Worm (Caenorhabditis elegans) whole organism, late embryonic: ENCODE data around the gene glb-31.

Experiments
- C38D4.7 ChIP-seq: fragments of 200-800 bp; sonication (Bioruptor generic); optimal IDR thresholded peaks from 2 replicates; lab custom pipeline; 2018; ENCODE audit warnings: mild to moderate bottlenecking, missing genetic modification characterization, moderate library complexity, missing compliant biosample characterization
- F13H6.1 ChIP-seq: sonication (generic microtip); optimal IDR thresholded peaks from 2 replicates; lab custom pipeline; 2016; ENCODE audit warnings: missing genetic modification characterization, missing compliant biosample characterization
- K02D7.2 ChIP-seq: sonication (generic microtip); optimal IDR thresholded peaks from 2 replicates; lab custom pipeline; 2017; ENCODE audit warnings: mild to moderate bottlenecking, missing genetic modification characterization, missing compliant biosample characterization
- K09A11.1 ChIP-seq: sonication (generic microtip); optimal IDR thresholded peaks from 2 replicates; lab custom pipeline; 2017; ENCODE audit warnings: antibody characterized with exemption, mild to moderate bottlenecking, missing genetic modification characterization, missing compliant biosample characterization; ENCODE audit not compliant: insufficient read depth
- T23F11.4 ChIP-seq: fragments of 200-800 bp; sonication (Bioruptor generic); optimal IDR thresholded peaks from 2 replicates; lab custom pipeline; 2018; ENCODE audit warnings: mild to moderate bottlenecking, missing genetic modification characterization, missing compliant biosample characterization
- Y22D7AL.16 ChIP-seq: sonication (generic microtip); optimal IDR thresholded peaks from 2 replicates; lab custom pipeline; 2016; ENCODE audit warnings: missing genetic modification characterization, missing compliant biosample characterization
- ahr-1 ChIP-seq: sonication (generic microtip); optimal IDR thresholded peaks from 2 replicates; lab custom pipeline; 2016; ENCODE audit warnings: missing genetic modification characterization, missing compliant biosample characterization
- ama-1 ChIP-seq: fragments of 150-350 bp; optimal IDR thresholded peaks from 2 replicates; lab custom pipeline; 2014
- ceh-14 ChIP-seq: sonication (generic microtip); optimal IDR thresholded peaks from 2 replicates; lab custom pipeline; 2016; ENCODE audit warnings: missing genotype, missing genetic modification characterization, missing compliant biosample characterization
- ceh-18 ChIP-seq: sonication (generic microtip); optimal IDR thresholded peaks from 2 replicates; lab custom pipeline; 2016; ENCODE audit warnings: missing genetic modification characterization, missing compliant biosample characterization
- ceh-19 ChIP-seq: fragments of 200-800 bp; sonication (Bioruptor generic); optimal IDR thresholded peaks from 2 replicates; lab custom pipeline; 2018; ENCODE audit warnings: mild to moderate bottlenecking, missing genetic modification characterization, missing compliant biosample characterization
- ceh-2 ChIP-seq: sonication (generic microtip); optimal IDR thresholded peaks from 2 replicates; lab custom pipeline; 2016; ENCODE audit warnings: missing genotype, missing genetic modification characterization, missing compliant biosample characterization
- ceh-22 ChIP-seq: sonication (generic microtip); optimal IDR thresholded peaks from 2 replicates; lab custom pipeline; 2017; ENCODE audit warnings: missing biosample characterization, missing genetic modification characterization
- ceh-24 ChIP-seq: sonication (generic microtip); optimal IDR thresholded peaks from 2 replicates; lab custom pipeline; 2016; ENCODE audit warnings: mild to moderate bottlenecking, missing genetic modification characterization, missing compliant biosample characterization
- ceh-31 ChIP-seq: sonication (generic microtip); optimal IDR thresholded peaks from 2 replicates; lab custom pipeline; 2016; ENCODE audit warnings: missing genetic modification characterization, missing compliant biosample characterization
- ceh-34 ChIP-seq: sonication (generic microtip); optimal IDR thresholded peaks from 2 replicates; lab custom pipeline; 2016; ENCODE audit warnings: mild to moderate bottlenecking, missing genetic modification characterization, missing compliant biosample characterization
- ceh-45 ChIP-seq: fragments of 200-800 bp; sonication (Bioruptor generic); IDR thresholded peaks from 2 replicates; pipeline ENCODE4 v1.3.6; 2022; ENCODE audit warnings: missing genetic modification reagents, missing genetic modification characterization, missing compliant biosample characterization
- ceh-6 ChIP-seq: fragments of 200-800 bp; sonication (Bioruptor generic); optimal IDR thresholded peaks from 2 replicates; lab custom pipeline; 2018; ENCODE audit warnings: mild to moderate bottlenecking, missing genetic modification characterization, missing compliant biosample characterization
- ceh-9 ChIP-seq: sonication (generic microtip); optimal IDR thresholded peaks from 2 replicates; lab custom pipeline; 2016; ENCODE audit warnings: mild to moderate bottlenecking, missing genetic modification characterization, inconsistent platforms, missing compliant biosample characterization
- dmd-4 ChIP-seq: sonication (generic microtip); optimal IDR thresholded peaks from 2 replicates; lab custom pipeline; 2016; ENCODE audit warnings: borderline replicate concordance, missing genetic modification characterization, missing compliant biosample characterization
- dve-1 ChIP-seq: sonication (generic microtip); optimal IDR thresholded peaks from 2 replicates; lab custom pipeline; 2017; ENCODE audit warnings: antibody characterized with exemption, mild to moderate bottlenecking, missing genetic modification characterization, missing compliant biosample characterization
- elt-2 ChIP-seq: sonication (generic microtip); optimal IDR thresholded peaks from 2 replicates; lab custom pipeline; 2016; ENCODE audit warnings: missing genetic modification reagents, missing genetic modification characterization, missing compliant biosample characterization
- elt-4 ChIP-seq: sonication (generic microtip); optimal IDR thresholded peaks from 2 replicates; lab custom pipeline; 2016; ENCODE audit warnings: missing genetic modification characterization, missing compliant biosample characterization
- ets-4 ChIP-seq: sonication (generic microtip); optimal IDR thresholded peaks from 2 replicates; lab custom pipeline; 2016; ENCODE audit warnings: missing genetic modification characterization, missing compliant biosample characterization
- fax-1 ChIP-seq: sonication (generic microtip); optimal IDR thresholded peaks from 2 replicates; lab custom pipeline; 2016; ENCODE audit warnings: missing genotype, missing genetic modification characterization, missing compliant biosample characterization
- fkh-10 ChIP-seq: fragments of 150-350 bp; optimal IDR thresholded peaks from 2 replicates; lab custom pipeline; 2014; ENCODE audit warnings: missing biosample characterization, missing genetic modification reagents, missing genetic modification characterization
- gmeb-2 ChIP-seq: sonication (generic microtip); optimal IDR thresholded peaks from 2 replicates; lab custom pipeline; 2016; ENCODE audit warnings: missing genetic modification characterization, inconsistent platforms, missing compliant biosample characterization
- hlh-15 ChIP-seq: sonication (generic microtip); optimal IDR thresholded peaks from 2 replicates; lab custom pipeline; 2016; ENCODE audit warnings: missing genetic modification characterization, missing compliant biosample characterization
- hlh-30 ChIP-seq: sonication (generic microtip); optimal IDR thresholded peaks from 2 replicates; lab custom pipeline; 2017; ENCODE audit warnings: antibody characterized with exemption, missing genetic modification characterization, missing compliant biosample characterization; ENCODE audit not compliant: insufficient read depth
- hlh-8 ChIP-seq: sonication (generic microtip); optimal IDR thresholded peaks from 2 replicates; lab custom pipeline; 2016; ENCODE audit warnings: missing genotype, missing genetic modification characterization, missing compliant biosample characterization
- madf-2 ChIP-seq: sonication (generic microtip); optimal IDR thresholded peaks from 2 replicates; lab custom pipeline; 2017; ENCODE audit warnings: missing genetic modification characterization, missing compliant biosample characterization
- mec-3 ChIP-seq: sonication (generic microtip); optimal IDR thresholded peaks from 2 replicates; lab custom pipeline; 2016; ENCODE audit warnings: borderline replicate concordance, missing genetic modification characterization, missing compliant biosample characterization
- nfya-1 ChIP-seq: sonication (generic microtip); optimal IDR thresholded peaks from 2 replicates; lab custom pipeline; 2017; ENCODE audit warnings: missing genetic modification characterization, mild to moderate bottlenecking, missing compliant biosample characterization, antibody characterized with exemption, moderate library complexity
- npax-4 ChIP-seq: sonication (generic microtip); optimal IDR thresholded peaks from 2 replicates; lab custom pipeline; 2016; ENCODE audit warnings: missing genetic modification characterization, missing compliant biosample characterization
- pag-3 ChIP-seq: sonication (generic microtip); optimal IDR thresholded peaks from 2 replicates; lab custom pipeline; 2016; ENCODE audit warnings: missing compliant biosample characterization, missing genetic modification characterization, borderline replicate concordance
- pat-9 ChIP-seq: fragments of 200-800 bp; sonication (Bioruptor generic); optimal IDR thresholded peaks from 2 replicates; lab custom pipeline; 2018; ENCODE audit warnings: mild to moderate bottlenecking, missing genetic modification characterization, moderate library complexity, missing compliant biosample characterization
- pax-1 ChIP-seq: fragments of 150-350 bp; optimal IDR thresholded peaks from 2 replicates; lab custom pipeline; 2014; ENCODE audit warnings: missing biosample characterization, missing genetic modification characterization
- pha-2 ChIP-seq: sonication (generic microtip); optimal IDR thresholded peaks from 2 replicates; lab custom pipeline; 2017; ENCODE audit warnings: mild to moderate bottlenecking, missing genetic modification characterization, missing compliant biosample characterization
- pha-4 ChIP-seq: fragments of 150-350 bp; optimal IDR thresholded peaks from 2 replicates; lab custom pipeline; 2018; ENCODE audit warnings: missing biosample characterization, missing genetic modification reagents, missing genetic modification characterization
- pqm-1 ChIP-seq: sonication (generic microtip); optimal IDR thresholded peaks from 2 replicates; lab custom pipeline; 2016; ENCODE audit warnings: missing genetic modification characterization, missing compliant biosample characterization
- pros-1 ChIP-seq: fragments of 150-350 bp; optimal IDR thresholded peaks from 2 replicates; lab custom pipeline; 2014; ENCODE audit warnings: missing biosample characterization, missing genetic modification reagents, missing genetic modification characterization
- rnt-1 ChIP-seq: sonication (generic microtip); optimal IDR thresholded peaks from 2 replicates; lab custom pipeline; 2016; ENCODE audit warnings: missing genetic modification characterization, missing compliant biosample characterization
- sdc-2 ChIP-seq: sonication (generic microtip); optimal IDR thresholded peaks from 2 replicates; lab custom pipeline; 2016; ENCODE audit warnings: missing genotype, missing genetic modification characterization, missing compliant biosample characterization
- sox-2 ChIP-seq: fragments of 200-800 bp; sonication (Bioruptor generic); IDR thresholded peaks from 2 replicates; pipeline ENCODE4 v1.3.6; 2022; ENCODE audit warnings: missing genetic modification reagents, missing genetic modification characterization, missing compliant biosample characterization
- unc-3 ChIP-seq, 2 experiments: fragments of 200-800 bp in 1 of 2; sonication (Bioruptor generic) in 1 of 2; sonication (generic microtip) in 1 of 2; conservative IDR thresholded peaks in 1 of 2; optimal IDR thresholded peaks in 1 of 2; 2 replicates each; pipeline versions ENCODE4 v1.3.6 to Lab custom; 2016 to 2022; ENCODE audit warnings: missing compliant biosample characterization in 2 of 2, missing genetic modification characterization in 2 of 2, missing genetic modification reagents in 1 of 2
- unc-42 ChIP-seq: sonication (generic microtip); optimal IDR thresholded peaks from 2 replicates; lab custom pipeline; 2016; ENCODE audit warnings: missing genotype, missing genetic modification characterization, missing compliant biosample characterization
- unc-86 ChIP-seq: sonication (generic microtip); optimal IDR thresholded peaks from 2 replicates; lab custom pipeline; 2016; ENCODE audit warnings: missing genetic modification characterization, missing compliant biosample characterization
- zip-5 ChIP-seq: sonication (generic microtip); optimal IDR thresholded peaks from 2 replicates; lab custom pipeline; 2016; ENCODE audit warnings: missing genetic modification characterization, missing compliant biosample characterization

Gene glb-31

DNA sequence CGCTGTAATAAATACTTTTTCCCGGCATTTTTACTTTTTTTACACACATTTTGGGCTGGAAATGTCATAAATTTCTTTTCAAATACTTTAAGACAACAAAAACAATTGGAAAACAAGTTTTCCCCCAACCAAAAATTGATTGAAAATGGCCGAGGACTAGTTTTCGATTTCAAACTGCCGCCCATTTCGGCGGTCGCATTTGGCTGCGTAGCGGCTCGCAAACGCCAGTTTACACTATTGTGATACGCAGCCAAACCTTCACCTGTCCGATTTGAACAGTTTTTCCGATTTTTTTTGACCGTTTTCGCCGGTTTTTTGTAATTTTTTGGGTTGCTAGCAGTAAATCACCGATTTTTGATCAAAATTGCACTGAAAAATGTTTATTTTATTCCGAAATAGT, 19.0 kb upstream of the glb-31 start (continued):
- TF ChIP-seq ets-4 (peak; percentile 65), ceh-24 (tag; lab: Kevin White, UChicago) (no peak), unc-3 (GFP tag; conservative IDR thresholded peaks at IDR 0.05; lab: Robert Waterston, UW) (no peak), unc-3 (tag; optimal IDR thresholded peaks at IDR 0.05; lab: Kevin White, UChicago) (no peak), fkh-10 (GFP tag; lab: Kevin White, UChicago) (no peak), C38D4.7 (GFP tag; lab: Kevin White, UChicago) (peak; percentile 58), dve-1 (tag; lab: Kevin White, UChicago) (peak; percentile 90), hlh-30 (tag; lab: Kevin White, UChicago) (no peak), gmeb-2 (tag; lab: Kevin White, UChicago) (peak; percentile 74), pat-9 (tag; lab: Kevin White, UChicago) (peak; percentile 95), mec-3 (tag; lab: Kevin White, UChicago) (no peak), sdc-2 (tag; lab: Kevin White, UChicago) (peak; percentile 28), ama-1 (lab: Kevin White, UChicago) (peak; percentile 61), unc-42 (tag; lab: Kevin White, UChicago) (peak; percentile 72), madf-2 (tag; lab: Kevin White, UChicago) (peak; percentile 68), fax-1 (tag; lab: Kevin White, UChicago) (no peak), pax-1 (peak; percentile 74), sox-2 (peak; percentile 7; the same call in 1 of the 2 replicates), pha-4 (tag; lab: Kevin White, UChicago) (no peak), rnt-1 (peak; percentile 90), ceh-2 (tag; lab: Kevin White, UChicago) (peak; percentile 66), ceh-22 (tag; lab: Kevin White, UChicago) (no peak), pqm-1 (no peak), ceh-18 (tag; lab: Kevin White, UChicago) (peak; percentile 91), pag-3 (tag; lab: Kevin White, UChicago) (no peak), ceh-14 (peak; percentile 73), hlh-8 (tag; lab: Kevin White, UChicago) (no peak), ceh-31 (tag; lab: Kevin White, UChicago) (peak; percentile 89), T23F11.4 (peak; percentile 24), ceh-19 (peak; percentile 78), dmd-4 (tag; lab: Kevin White, UChicago) (no peak), ceh-45 (GFP tag; lab: Robert Waterston, UW) (0 out of 2 replicates have a peak, but pooled peaks have one; percentile 35), ceh-9 (tag; lab: Kevin White, UChicago) (peak; percentile 4), pha-2 (tag; lab: Kevin White, UChicago) (peak; percentile 60), hlh-15 (tag; lab: Kevin White, UChicago) (peak; percentile 13), ceh-34 (tag; lab: Kevin White, UChicago) (peak; percentile 93), ahr-1 (tag; lab: Kevin White, UChicago) (no peak), K02D7.2 (tag; lab: Kevin White, UChicago) (no peak), K09A11.1 (tag; lab: Kevin White, UChicago) (peak; percentile 24), npax-4 (tag; lab: Kevin White, UChicago) (no peak), unc-86 (tag; lab: Kevin White, UChicago) (peak; percentile 81), elt-2 (peak; percentile 60), Y22D7AL.16 (tag; lab: Kevin White, UChicago) (peak; percentile 45), zip-5 (tag; lab: Kevin White, UChicago) (no peak), F13H6.1 (tag; lab: Kevin White, UChicago) (peak; percentile 78), ceh-6 (GFP tag; lab: Kevin White, UChicago) (peak; percentile 53), nfya-1 (tag; lab: Kevin White, UChicago) (peak; percentile 93), pros-1 (tag; lab: Kevin White, UChicago) (peak; percentile 13), elt-4 (tag; lab: Kevin White, UChicago) (no peak)
